Worm (Caenorhabditis elegans) whole organism, midembryonic: ENCODE results near the gene str-38.

Experiments used
- T22C8.4 ChIP-seq: fragments of 200-800 bp; sonication (Bioruptor generic); IDR thresholded peaks from 2 replicates; pipeline ENCODE4 v1.3.6; 2022; ENCODE audit warnings: missing genetic modification characterization, missing compliant biosample characterization
- cog-1 ChIP-seq: sonication (generic microtip); optimal IDR thresholded peaks from 2 replicates; lab custom pipeline; 2016; ENCODE audit warnings: missing genetic modification characterization, missing compliant biosample characterization
- flt-1 ChIP-seq: fragments of 200-800 bp; sonication (Bioruptor generic); IDR thresholded peaks from 2 replicates; pipeline ENCODE4 v1.3.6; 2022; ENCODE audit warnings: missing genetic modification characterization, missing compliant biosample characterization
- klf-2 ChIP-seq: fragments of 200-800 bp; sonication (Bioruptor generic); conservative IDR thresholded peaks from 2 replicates; pipeline ENCODE4 v1.3.6; 2022; ENCODE audit warnings: missing genetic modification reagents, missing genetic modification characterization, missing compliant biosample characterization
- med-1 ChIP-seq: sonication (generic microtip); optimal IDR thresholded peaks from 2 replicates; lab custom pipeline; 2017; ENCODE audit warnings: missing genetic modification characterization, mild to moderate bottlenecking, missing compliant biosample characterization, antibody characterized with exemption, missing genetic modification reagents; ENCODE audit not compliant: insufficient read depth
- ref-1 ChIP-seq: fragments of 200-800 bp; sonication (Bioruptor generic); conservative IDR thresholded peaks from 2 replicates; pipeline ENCODE4 v1.3.6; 2022; ENCODE audit warnings: missing genetic modification reagents, missing genetic modification characterization, missing compliant biosample characterization
- tab-1 ChIP-seq: fragments of 200-800 bp; sonication (Bioruptor generic); IDR thresholded peaks from 2 replicates; pipeline ENCODE4 v1.3.6; 2022; ENCODE audit warnings: missing genetic modification characterization, missing compliant biosample characterization
- ztf-23 ChIP-seq: fragments of 200-800 bp; sonication (Bioruptor generic); IDR thresholded peaks from 2 replicates; pipeline ENCODE4 v1.3.6; 2022; ENCODE audit warnings: missing genetic modification reagents, missing genetic modification characterization, missing compliant biosample characterization
- ztf-29 ChIP-seq: fragments of 200-800 bp; sonication (Bioruptor generic); IDR thresholded peaks from 2 replicates; pipeline ENCODE4 v1.3.6; 2022; ENCODE audit warnings: missing genetic modification reagents, missing genetic modification characterization, missing compliant biosample characterization

The str-38 gene

DNA sequence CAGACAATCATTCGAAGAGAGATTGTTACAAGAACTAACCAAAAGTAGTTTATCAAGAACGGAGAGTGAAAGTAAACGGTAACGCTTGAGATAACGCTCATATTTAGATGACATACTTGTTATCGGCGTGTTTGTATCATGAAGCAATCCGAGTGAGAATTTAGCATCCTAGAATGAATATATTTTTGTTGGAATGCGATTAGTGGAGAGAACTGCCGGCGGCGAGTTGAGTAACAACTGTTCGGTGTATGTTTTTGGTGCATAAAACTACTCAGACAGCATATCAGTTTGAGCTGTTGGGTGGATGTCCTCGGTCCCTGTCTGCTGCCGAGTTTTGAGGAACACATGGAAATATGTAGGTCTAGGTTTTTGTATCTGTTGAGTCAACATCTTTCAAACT, 1.5 kb upstream of the str-38 start, which contains the start of gene T23D5.3:
Gene T23D5.3, minus strand, starts transcription at position 101 of the 400 bp plus-strand sequence.
- TF ChIP-seq med-1 (no peak), tab-1 (GFP tag; lab: Robert Waterston, UW) (no peak), cog-1 (no peak), flt-1 (no peak), T22C8.4 (GFP tag; lab: Robert Waterston, UW) (no peak), ztf-23 (GFP tag; lab: Robert Waterston, UW) (no peak), ztf-29 (no peak), klf-2 (GFP tag; lab: Robert Waterston, UW) (no peak), ref-1 (GFP tag; lab: Robert Waterston, UW) (no peak)

ce11 chrV:15733020-15733419, 911 bp upstream of the str-38 start:
- TF ChIP-seq ztf-29 (no peak), ref-1 (GFP tag; lab: Robert Waterston, UW) (no peak), klf-2 (GFP tag; lab: Robert Waterston, UW) (no peak), T22C8.4 (GFP tag; lab: Robert Waterston, UW) (no peak), tab-1 (GFP tag; lab: Robert Waterston, UW) (no peak), cog-1 (no peak), med-1 (no peak), ztf-23 (GFP tag; lab: Robert Waterston, UW) (no peak), flt-1 (no peak)

DNA sequence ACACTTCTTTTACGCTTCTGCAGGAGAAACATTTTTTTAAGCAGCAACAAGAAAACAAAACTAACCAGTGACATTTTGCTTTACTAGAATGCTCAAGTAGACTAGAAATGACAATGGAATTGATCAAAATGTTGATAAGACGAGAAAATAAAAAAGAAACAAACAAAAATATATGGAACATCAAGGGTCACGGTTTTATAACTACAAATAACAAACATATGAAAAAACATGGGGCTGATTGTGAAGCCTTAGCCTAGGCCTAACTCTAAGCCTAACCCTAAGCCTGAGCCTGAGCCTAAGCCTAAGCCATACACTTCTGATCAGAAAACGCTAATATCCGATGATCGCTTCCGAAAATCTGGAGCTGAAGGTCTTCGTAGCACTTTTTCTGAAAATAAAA, 1.6 kb downstream of the str-38 start, which contains the start of gene Y6E2A.10:
Gene Y6E2A.10, minus strand, starts transcription at position 101 of the 400 bp plus-strand sequence.
- TF ChIP-seq ztf-29 (no peak), T22C8.4 (GFP tag; lab: Robert Waterston, UW) (no peak), med-1 (no peak), flt-1 (no peak), ref-1 (GFP tag; lab: Robert Waterston, UW) (no peak), tab-1 (GFP tag; lab: Robert Waterston, UW) (no peak)

DNA sequence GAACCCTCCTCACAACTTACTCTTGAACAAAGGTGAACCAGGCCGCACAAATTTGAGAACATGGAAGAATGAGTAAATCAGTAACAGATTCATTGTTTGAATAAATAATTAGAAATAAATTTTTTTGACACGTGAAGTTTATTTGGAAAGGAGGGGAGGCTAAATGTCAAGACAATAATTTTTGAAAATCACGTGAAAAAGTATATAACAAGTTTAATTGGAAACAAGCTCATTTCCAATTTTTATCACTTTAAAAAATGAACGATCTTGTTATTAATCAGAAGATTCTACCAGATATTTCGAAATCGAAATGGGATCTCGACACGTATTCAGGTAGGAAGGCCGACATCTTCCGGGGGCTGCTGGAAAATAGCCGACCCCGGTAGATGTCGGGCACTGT, 5.5 kb downstream of the str-38 start, which contains the start of the genes irld-57 and sfxn-1.3:
Gene irld-57, minus strand, starts transcription at position 101 of the 400 bp plus-strand sequence.
Gene sfxn-1.3, plus strand, starts transcription at position 232 of the 400 bp plus-strand sequence.
- TF ChIP-seq flt-1 (no peak), med-1 (no peak), tab-1 (GFP tag; lab: Robert Waterston, UW) (no peak)

DNA sequence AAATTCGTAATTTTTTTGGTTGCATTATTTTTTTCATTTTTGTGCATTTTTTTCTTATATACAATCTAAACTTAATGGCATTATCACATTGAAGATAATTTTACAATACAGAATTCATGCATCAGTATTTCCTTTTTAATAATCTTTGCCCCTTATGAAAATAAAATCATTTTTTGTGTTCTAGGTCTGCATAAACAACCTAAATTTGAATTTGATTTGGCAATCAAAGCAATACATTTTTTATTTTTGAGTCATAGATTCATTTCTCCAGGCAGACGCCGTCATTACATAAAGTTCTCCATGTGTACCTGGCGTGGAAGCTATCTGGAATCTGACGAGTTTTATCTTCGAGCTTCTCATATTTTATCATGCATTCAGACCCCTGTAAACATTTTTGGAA, 10.2 kb downstream of the str-38 start, which contains the start of gene srh-140:
Gene srh-140, plus strand, starts transcription at position 301 of the 400 bp plus-strand sequence.
- TF ChIP-seq med-1 (no peak), klf-2 (GFP tag; lab: Robert Waterston, UW) (no peak), ztf-29 (no peak), T22C8.4 (GFP tag; lab: Robert Waterston, UW) (no peak)

ce11 chrV:15721431-15721830, 10.7 kb downstream of the str-38 start:
- TF ChIP-seq ref-1 (GFP tag; lab: Robert Waterston, UW) (no peak), ztf-29 (no peak), flt-1 (no peak), ztf-23 (GFP tag; lab: Robert Waterston, UW) (no peak), med-1 (no peak)

- no peak for TF ChIP-seq T22C8.4 (GFP tag; lab: Robert Waterston, UW)
- no peak for TF ChIP-seq ztf-29
- no peak for TF ChIP-seq flt-1
- TF ChIP-seq tab-1 (GFP tag; lab: Robert Waterston, UW) = no peak
- no peak for TF ChIP-seq klf-2 (GFP tag; lab: Robert Waterston, UW)
- TF ChIP-seq ztf-23 (GFP tag; lab: Robert Waterston, UW) = no peak
- no peak for TF ChIP-seq cog-1
- TF ChIP-seq ref-1 (GFP tag; lab: Robert Waterston, UW) = no peak
- TF ChIP-seq med-1 = no peak
Measured at ce11 chrV:15719570-15719969, 12.5 kb downstream of the str-38 start, which contains the start of gene Y6E2A.7. Y6E2A.7 (plus strand) TSS chrV:15719870.

ce11 chrV:15718562-15718961, 13.5 kb downstream of the str-38 start, which contains the start of gene Y6E2A.5:
Y6E2A.5 (minus strand) TSS chrV:15718662.
- TF ChIP-seq ztf-23 (GFP tag; lab: Robert Waterston, UW) = no peak

ce11 chrV:15716679-15717078, 15.4 kb downstream of the str-38 start, which contains the start of gene Y6E2A.4:
Y6E2A.4 (minus strand) TSS chrV:15716779.
- no peak for TF ChIP-seq med-1
- no peak for TF ChIP-seq ztf-29
- no peak for TF ChIP-seq cog-1
- no peak for TF ChIP-seq klf-2 (GFP tag; lab: Robert Waterston, UW)
- TF ChIP-seq ref-1 (GFP tag; lab: Robert Waterston, UW) = no peak
- no peak for TF ChIP-seq T22C8.4 (GFP tag; lab: Robert Waterston, UW)

DNA sequence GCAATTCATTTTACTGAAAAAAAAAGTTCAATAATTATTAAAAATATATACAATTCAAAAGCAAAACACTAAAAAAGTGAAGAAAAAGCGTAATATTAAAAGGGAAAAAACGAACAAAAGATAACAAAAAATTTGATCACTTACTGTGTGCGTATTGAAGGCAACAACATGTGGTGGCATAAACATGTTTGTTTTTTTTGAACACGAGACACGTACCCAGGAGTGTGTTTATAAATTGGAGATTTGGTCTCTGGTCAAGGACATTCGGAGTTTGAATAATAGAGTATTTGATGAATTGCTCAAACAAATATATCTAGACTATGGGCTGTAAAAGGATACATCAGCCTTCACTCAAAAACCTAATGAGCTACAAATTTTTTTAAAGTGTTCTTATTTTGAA, 16.5 kb downstream of the str-38 start:
- TF ChIP-seq med-1 (no peak), ref-1 (GFP tag; lab: Robert Waterston, UW) (no peak), klf-2 (GFP tag; lab: Robert Waterston, UW) (no peak), T22C8.4 (GFP tag; lab: Robert Waterston, UW) (no peak), tab-1 (GFP tag; lab: Robert Waterston, UW) (no peak), flt-1 (no peak), ztf-23 (GFP tag; lab: Robert Waterston, UW) (no peak), ztf-29 (no peak), cog-1 (no peak)

- TF ChIP-seq T22C8.4 (GFP tag; lab: Robert Waterston, UW) (no peak), ztf-23 (GFP tag; lab: Robert Waterston, UW) (no peak), flt-1 (no peak), ztf-29 (no peak)
Measured at ce11 chrV:15712385-15712784, 19.7 kb downstream of the str-38 start.
